Fruit fly (Drosophila melanogaster) S2 (cell line): ENCODE measurements around the gene CG6006.

ENCODE experiments used
- CG8478 ChIP-seq: fragments of >200 bp; optimal IDR thresholded peaks from 2 replicates; lab custom pipeline; 2018
- CTCF ChIP-seq, 2 experiments: fragments of >200 bp; optimal IDR thresholded peaks; 2 replicates each; lab custom pipeline; 2018

- TF ChIP-seq CG8478 (lab: Kevin White, UChicago) (no peak), CTCF (optimal IDR thresholded peaks at IDR 0.05; lab: Kevin White, UChicago) (no peak)
These were observed 26.3 kb upstream of the CG6006 start for dm6 chr3R:16128471-16128870.
